Worm (Caenorhabditis elegans): ENCODE results near the gene kgb-2.

The kgb-2 gene

ce11 chrIV:3638250-3638926 lies 31.8 kb downstream of the kgb-2 start:
- TF ChIP-seq ceh-2 (tag; optimal IDR thresholded peaks at IDR 0.05), result no peak
- TF ChIP-seq hlh-6 (tag; optimal IDR thresholded peaks at IDR 0.05), result no peak
- TF ChIP-seq ceh-31 (tag; optimal IDR thresholded peaks at IDR 0.05), result no peak
- TF ChIP-seq ceh-9 (tag; optimal IDR thresholded peaks at IDR 0.05), result no peak
- no peak for TF ChIP-seq unc-86 (tag; optimal IDR thresholded peaks at IDR 0.05)
- TF ChIP-seq C08G9.2 (tag; optimal IDR thresholded peaks at IDR 0.05), result peak; percentile 22

ce11 chrIV:3642189-3642588 lies 35.6 kb downstream of the kgb-2 start, which contains the start of gene CC8.3:
CC8.3 (minus strand) TSS chrIV:3642289.
- TF ChIP-seq ceh-48 (tag; optimal IDR thresholded peaks at IDR 0.05) (no peak), T23F11.4 (GFP tag; optimal IDR thresholded peaks at IDR 0.05) (no peak), unc-3 (GFP tag; conservative IDR thresholded peaks at IDR 0.05) (no peak), unc-3 (tag; optimal IDR thresholded peaks at IDR 0.05) (no peak), fkh-6 (tag; optimal IDR thresholded peaks at IDR 0.05) (no peak), C38D4.7 (GFP tag; optimal IDR thresholded peaks at IDR 0.05) (no peak), pros-1 (tag; optimal IDR thresholded peaks at IDR 0.05) (no peak), syd-9 (tag; optimal IDR thresholded peaks at IDR 0.05) (no peak), ceh-18 (tag; optimal IDR thresholded peaks at IDR 0.05) (no peak), lin-11 (tag; optimal IDR thresholded peaks at IDR 0.05) (no peak), hlh-30 (tag; optimal IDR thresholded peaks at IDR 0.05; ENCODE audit: insufficient read depth) (no peak), Y22D7AL.16 (tag; optimal IDR thresholded peaks at IDR 0.05) (no peak), ceh-34 (tag; optimal IDR thresholded peaks at IDR 0.05) (no peak), ceh-9 (tag; optimal IDR thresholded peaks at IDR 0.05) (no peak)

ce11 chrIV:3644863-3645378 lies 38.3 kb downstream of the kgb-2 start:
- TF ChIP-seq fkh-10 (GFP tag; optimal IDR thresholded peaks at IDR 0.05) (no peak), syd-9 (tag; optimal IDR thresholded peaks at IDR 0.05) (no peak), ceh-34 (tag; optimal IDR thresholded peaks at IDR 0.05) (no peak), ahr-1 (tag; optimal IDR thresholded peaks at IDR 0.05) (no peak), npax-4 (tag; optimal IDR thresholded peaks at IDR 0.05) (no peak), C08G9.2 (tag; optimal IDR thresholded peaks at IDR 0.05) (no peak), rnt-1 (tag; optimal IDR thresholded peaks at IDR 0.05) (no peak), pax-1 (tag; optimal IDR thresholded peaks at IDR 0.05) (no peak), sox-2 (GFP tag; IDR thresholded peaks at IDR 0.05) (no peak), unc-86 (tag; optimal IDR thresholded peaks at IDR 0.05) (no peak), K02D7.2 (tag; optimal IDR thresholded peaks at IDR 0.05) (no peak), nhr-232 (tag; optimal IDR thresholded peaks at IDR 0.05) (no peak), ztf-16 (tag; optimal IDR thresholded peaks at IDR 0.05) (no peak), eyg-1 (tag; optimal IDR thresholded peaks at IDR 0.05) (no peak), che-1 (tag; optimal IDR thresholded peaks at IDR 0.05) (no peak), hlh-13 (GFP tag; optimal IDR thresholded peaks at IDR 0.05) (no peak), nhr-11 (tag; optimal IDR thresholded peaks at IDR 0.05) (no peak)

- TF ChIP-seq pha-4 (tag; optimal IDR thresholded peaks at IDR 0.05), result no peak
- no peak for TF ChIP-seq nfya-1 (tag; optimal IDR thresholded peaks at IDR 0.05)
- TF ChIP-seq nhr-232 (tag; optimal IDR thresholded peaks at IDR 0.05), result no peak
- TF ChIP-seq sdc-2 (tag; optimal IDR thresholded peaks at IDR 0.05), result no peak
- no peak for TF ChIP-seq C08G9.2 (tag; optimal IDR thresholded peaks at IDR 0.05)
- no peak for TF ChIP-seq ceh-34 (tag; optimal IDR thresholded peaks at IDR 0.05)
- TF ChIP-seq ztf-16 (tag; optimal IDR thresholded peaks at IDR 0.05), result no peak
- TF ChIP-seq lin-11 (tag; optimal IDR thresholded peaks at IDR 0.05), result no peak
- no peak for TF ChIP-seq ceh-2 (tag; optimal IDR thresholded peaks at IDR 0.05)
- TF ChIP-seq eyg-1 (tag; optimal IDR thresholded peaks at IDR 0.05), result no peak
- no peak for TF ChIP-seq ceh-18 (tag; optimal IDR thresholded peaks at IDR 0.05)
- TF ChIP-seq hlh-15 (tag; optimal IDR thresholded peaks at IDR 0.05), result no peak
- no peak for TF ChIP-seq lim-6 (tag; optimal IDR thresholded peaks at IDR 0.05)
Observed at ce11 chrIV:3645487-3645886, 38.9 kb downstream of the kgb-2 start.
